Worm (Caenorhabditis elegans) whole organism, L4/young adult: ENCODE measurements around the gene nac-1.

Experiments used
- W03F9.2 ChIP-seq: fragments of 150-350 bp; optimal IDR thresholded peaks from 2 replicates; lab custom pipeline; 2014; ENCODE audit warnings: missing biosample characterization, missing genetic modification characterization
- dao-5 ChIP-seq: sonication (generic microtip); optimal IDR thresholded peaks from 2 replicates; lab custom pipeline; 2016; ENCODE audit warnings: missing genotype, missing genetic modification characterization, moderate library complexity, missing compliant biosample characterization
- him-1 ChIP-seq: sonication (generic microtip); optimal IDR thresholded peaks from 2 replicates; lab custom pipeline; 2016; ENCODE audit warnings: missing genotype, missing genetic modification reagents, missing genetic modification characterization, missing compliant biosample characterization

Gene nac-1

DNA sequence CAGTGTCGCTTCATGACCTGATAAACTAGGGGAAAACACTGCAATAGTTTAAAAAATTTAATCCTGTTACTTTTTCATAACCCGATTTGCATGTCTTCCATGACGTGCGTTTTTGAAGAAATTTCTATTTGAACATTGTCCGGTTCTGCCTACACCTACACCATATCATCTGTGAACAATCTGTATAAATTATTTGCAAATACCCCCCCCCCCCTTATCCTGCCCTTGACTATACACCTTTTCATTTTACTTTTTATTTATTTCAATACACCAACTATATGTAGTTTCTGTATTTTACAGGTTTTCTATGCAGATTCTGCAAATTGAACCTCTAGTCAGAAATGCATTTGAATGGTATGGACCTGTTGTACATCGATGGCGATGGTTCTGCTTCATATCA is 6.8 kb upstream of the nac-1 start, which contains the start of gene daf-6:
daf-6 (plus strand) TSS at position 301 of the 400 bp plus-strand sequence.
- no peak for TF ChIP-seq dao-5 (tag; lab: Kevin White, UChicago)
- TF ChIP-seq him-1 (tag; lab: Kevin White, UChicago), result no peak
- no peak for TF ChIP-seq W03F9.2 (tag; lab: Kevin White, UChicago)

DNA sequence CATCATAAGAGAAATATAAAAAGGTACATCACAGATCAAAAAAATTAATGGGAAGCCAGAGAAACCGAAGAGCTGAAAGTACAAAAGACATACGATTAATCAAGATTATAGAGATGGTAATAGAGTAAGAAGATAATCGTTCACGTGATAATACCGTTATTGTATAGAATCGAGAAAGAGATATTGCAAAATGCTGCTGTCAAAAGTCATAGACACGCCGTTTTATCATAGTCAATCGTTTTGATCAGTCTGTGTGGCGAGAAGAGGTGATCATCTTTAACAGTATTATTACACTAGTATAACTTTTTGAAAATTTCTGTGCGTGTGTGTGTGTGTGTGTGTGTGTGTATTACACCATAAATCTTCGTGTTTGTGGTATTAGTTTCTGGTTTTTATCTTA is 565 bp upstream of the nac-1 start:
- TF ChIP-seq W03F9.2 (tag; lab: Kevin White, UChicago), result no peak
- no peak for TF ChIP-seq him-1 (tag; lab: Kevin White, UChicago)
- no peak for TF ChIP-seq dao-5 (tag; lab: Kevin White, UChicago)

DNA sequence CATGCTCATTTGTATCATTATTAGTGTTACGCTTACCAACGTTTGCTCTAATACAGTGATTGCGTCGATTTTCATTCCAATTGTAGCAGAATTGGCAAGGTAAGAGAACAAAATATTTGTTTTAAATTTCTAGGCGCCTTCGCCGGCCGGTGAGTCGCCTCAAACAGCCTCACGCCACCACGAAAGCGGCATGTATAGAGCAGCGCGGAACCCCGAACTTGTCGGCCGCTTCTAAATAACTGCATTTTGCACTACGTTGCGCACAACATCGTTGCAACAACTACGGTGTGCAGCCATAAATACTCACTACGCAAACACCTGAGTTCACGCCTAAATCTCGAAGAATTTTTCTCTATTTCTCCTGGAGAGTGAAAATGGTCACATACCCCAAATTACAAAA is 2.2 kb downstream of the nac-1 start:
- TF ChIP-seq him-1 (tag; lab: Kevin White, UChicago) (no peak), dao-5 (tag; lab: Kevin White, UChicago) (no peak), W03F9.2 (tag; lab: Kevin White, UChicago) (no peak)

DNA sequence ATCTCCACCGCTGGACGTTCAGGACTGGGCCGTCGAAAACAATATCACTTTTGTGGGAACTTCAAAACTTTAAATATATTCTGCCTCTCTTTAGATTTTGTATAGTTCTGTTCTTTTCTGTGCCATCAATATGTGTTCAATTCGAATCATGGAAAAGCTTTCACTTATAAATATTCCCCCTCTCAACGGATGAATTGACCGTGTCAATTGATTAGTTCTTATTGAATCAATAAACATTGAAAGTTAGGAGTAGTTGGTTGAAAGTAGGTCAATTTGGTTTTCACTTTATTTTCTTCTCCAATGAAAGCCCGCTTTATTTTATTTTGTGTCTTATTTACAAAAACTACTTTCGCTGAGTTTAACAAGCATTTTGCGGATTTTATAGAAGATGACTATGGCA is 3.3 kb downstream of the nac-1 start, which contains the start of gene lips-8:
lips-8 (plus strand) TSS at position 301 of the 400 bp plus-strand sequence.
- TF ChIP-seq him-1 (tag; lab: Kevin White, UChicago) (no peak), W03F9.2 (tag; lab: Kevin White, UChicago) (no peak), dao-5 (tag; lab: Kevin White, UChicago) (no peak)

DNA sequence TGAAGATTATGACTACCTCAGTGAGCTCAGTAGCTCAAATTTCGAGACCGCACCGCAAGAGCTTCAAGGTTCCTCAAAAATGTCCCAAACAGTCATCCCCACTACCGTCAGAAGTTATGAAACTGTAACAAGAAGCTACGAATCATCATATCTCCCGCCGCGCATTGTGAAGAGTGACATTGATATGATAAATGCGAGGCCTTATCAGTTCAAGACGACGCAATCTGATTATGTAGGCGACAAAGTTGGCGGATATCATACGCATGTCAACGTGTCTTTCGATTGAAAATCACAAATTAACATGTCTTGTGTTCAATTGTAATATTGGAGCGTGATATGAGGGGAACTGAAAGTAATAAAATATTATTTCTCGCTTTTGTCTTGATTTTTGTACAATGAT is 5.5 kb downstream of the nac-1 start:
- no peak for TF ChIP-seq dao-5 (tag; lab: Kevin White, UChicago)

DNA sequence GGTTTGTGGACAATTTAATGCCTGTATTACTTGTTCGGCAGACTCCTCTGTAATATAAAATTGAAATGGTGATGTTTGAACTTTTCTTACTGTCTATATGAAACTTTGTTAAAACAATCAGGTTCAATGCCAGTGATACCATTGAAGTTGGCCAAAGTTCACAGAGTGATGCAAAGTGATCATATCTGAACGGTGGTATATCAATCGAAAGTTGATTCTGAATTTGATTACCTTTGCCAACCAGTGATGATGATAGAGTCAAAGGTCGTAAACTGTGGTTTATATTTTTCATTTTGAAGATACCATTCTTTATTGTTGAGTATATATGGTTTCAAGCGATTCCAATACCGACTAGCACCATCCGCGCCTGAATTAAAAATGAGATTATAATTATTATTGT is 8.5 kb downstream of the nac-1 start:
- TF ChIP-seq dao-5 (tag; lab: Kevin White, UChicago), result no peak
- no peak for TF ChIP-seq W03F9.2 (tag; lab: Kevin White, UChicago)
- no peak for TF ChIP-seq him-1 (tag; lab: Kevin White, UChicago)

DNA sequence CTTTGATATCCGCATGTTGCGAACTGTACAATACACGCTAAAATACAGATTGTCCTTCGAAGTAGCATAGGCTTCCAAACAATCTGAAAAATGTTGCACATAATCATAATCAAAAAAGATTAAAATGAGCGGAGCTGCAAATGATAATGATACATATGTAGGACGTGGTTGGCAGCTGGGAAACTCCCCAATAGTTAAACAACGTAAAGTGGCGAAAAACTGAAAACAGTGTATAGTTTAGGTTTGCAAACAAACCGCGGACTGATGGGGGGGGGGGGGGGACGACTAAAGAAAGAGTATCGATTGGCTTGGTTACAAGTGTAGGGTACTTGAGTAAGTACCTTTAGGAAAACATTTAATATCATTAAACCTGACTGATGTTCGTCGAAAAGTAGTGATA is 10.2 kb downstream of the nac-1 start, which contains the start of gene hex-5:
hex-5 (minus strand) TSS at position 101 of the 400 bp plus-strand sequence.
- TF ChIP-seq dao-5 (tag; lab: Kevin White, UChicago), result no peak
- no peak for TF ChIP-seq W03F9.2 (tag; lab: Kevin White, UChicago)
- no peak for TF ChIP-seq him-1 (tag; lab: Kevin White, UChicago)

DNA sequence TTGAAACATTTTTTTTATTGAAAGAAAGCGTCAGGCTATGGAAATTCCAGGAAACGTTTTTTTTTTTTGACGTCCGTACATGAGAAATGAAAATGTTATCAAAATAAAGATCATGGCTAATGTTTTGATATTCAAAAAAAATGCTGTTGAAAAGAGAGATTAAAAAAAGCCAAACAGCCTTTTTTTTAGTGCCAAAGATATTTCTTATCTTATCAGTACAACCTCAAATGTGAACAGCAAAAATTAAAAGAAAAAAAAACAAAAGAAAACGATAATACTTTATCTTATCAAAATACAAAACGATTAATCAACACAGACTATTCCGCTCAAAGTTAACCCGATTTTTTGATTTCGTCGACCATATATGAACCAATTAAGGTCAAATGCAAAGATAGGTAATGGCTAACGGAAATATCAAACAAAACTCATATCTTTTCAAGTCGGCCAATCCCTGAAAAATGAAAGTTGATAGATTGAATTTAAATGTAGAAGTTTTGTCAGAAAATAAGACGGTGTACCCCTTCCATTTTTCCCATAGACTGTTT is 12.4 kb downstream of the nac-1 start:
- TF ChIP-seq dao-5 (tag; lab: Kevin White, UChicago) (no peak), W03F9.2 (tag; lab: Kevin White, UChicago) (no peak), him-1 (tag; lab: Kevin White, UChicago) (no peak)

DNA sequence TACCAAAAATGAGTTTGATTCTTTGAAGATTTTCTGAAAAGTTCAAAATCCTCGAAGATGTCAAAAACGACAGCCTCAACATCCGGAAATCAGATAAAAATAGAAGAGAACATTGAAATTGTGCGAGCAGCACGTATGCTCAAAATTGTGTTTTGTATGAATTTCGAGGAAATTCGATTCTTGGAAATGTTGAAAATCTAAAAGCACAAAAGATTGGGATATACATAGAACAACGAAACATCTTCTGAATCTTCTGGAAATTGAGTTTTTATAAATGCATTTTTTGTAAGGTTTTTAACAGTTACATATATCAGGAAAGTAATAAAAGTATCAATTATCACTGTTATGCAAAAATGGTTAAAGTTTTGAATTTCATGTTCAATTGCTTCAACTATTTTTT is 15.7 kb downstream of the nac-1 start:
- TF ChIP-seq dao-5 (tag; lab: Kevin White, UChicago), result no peak
- TF ChIP-seq W03F9.2 (tag; lab: Kevin White, UChicago), result no peak
- TF ChIP-seq him-1 (tag; lab: Kevin White, UChicago), result no peak

DNA sequence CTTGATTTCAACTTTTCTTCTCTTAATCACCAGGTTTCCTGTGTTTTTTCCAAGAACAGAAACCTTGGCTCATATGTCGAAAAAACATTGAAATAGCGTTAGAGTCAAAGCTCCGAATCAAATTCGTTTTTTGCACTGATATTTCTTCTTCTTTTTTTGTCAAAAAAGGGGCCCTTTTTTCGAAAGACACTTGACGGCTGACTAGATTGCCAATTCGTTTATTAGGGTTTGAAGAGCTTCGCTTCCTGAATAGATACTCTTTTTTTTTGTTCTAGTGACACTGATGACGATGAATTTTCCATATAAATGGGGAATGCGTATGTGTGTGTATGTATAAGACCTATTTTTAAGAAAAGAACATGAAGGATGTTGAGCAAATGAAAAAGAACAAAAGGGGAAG is 21.8 kb downstream of the nac-1 start:
- TF ChIP-seq him-1 (tag; lab: Kevin White, UChicago), result no peak
- TF ChIP-seq W03F9.2 (tag; lab: Kevin White, UChicago), result no peak
- no peak for TF ChIP-seq dao-5 (tag; lab: Kevin White, UChicago)

DNA sequence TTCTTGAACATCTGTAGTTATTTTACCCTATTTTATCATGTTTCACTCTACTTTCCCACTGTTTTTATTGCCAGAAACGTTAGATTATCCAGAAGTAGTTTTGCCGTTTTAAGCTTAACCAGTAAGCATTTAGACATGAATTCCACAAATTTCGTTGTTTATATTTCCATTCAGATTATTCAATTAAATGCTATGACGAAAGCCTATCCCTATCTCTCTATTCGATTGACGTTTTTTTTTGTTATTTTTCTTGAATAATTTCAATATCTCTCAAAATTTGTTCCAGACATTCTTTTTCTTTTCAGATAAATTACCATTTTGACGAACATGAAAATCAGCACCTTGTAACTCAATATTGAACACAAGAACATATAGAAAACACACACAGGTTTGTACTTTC is 23.6 kb downstream of the nac-1 start, which contains the start of gene npr-40:
npr-40 (plus strand) TSS at position 301 of the 400 bp plus-strand sequence.
- TF ChIP-seq dao-5 (tag; lab: Kevin White, UChicago), result no peak
- no peak for TF ChIP-seq W03F9.2 (tag; lab: Kevin White, UChicago)
- TF ChIP-seq him-1 (tag; lab: Kevin White, UChicago), result no peak

DNA sequence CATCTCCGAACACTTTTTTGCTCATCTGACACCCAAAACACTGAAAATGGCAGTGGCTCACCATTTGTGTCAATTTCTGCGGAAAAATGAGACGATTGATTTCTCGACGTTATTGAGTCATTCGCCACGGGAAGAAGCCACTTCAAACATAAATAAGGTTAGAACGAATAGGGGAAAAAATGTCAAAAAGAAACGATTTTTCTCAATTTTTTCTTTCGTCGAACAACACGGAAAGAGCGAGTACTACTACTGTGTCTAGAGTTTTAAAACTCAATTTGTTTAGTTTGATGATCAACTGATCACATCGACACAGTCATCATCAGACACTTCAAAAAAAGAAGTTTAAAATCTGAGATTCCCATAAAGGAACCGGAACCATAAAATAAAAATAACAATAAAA is 25.9 kb downstream of the nac-1 start:
- TF ChIP-seq dao-5 (tag; lab: Kevin White, UChicago) (no peak), W03F9.2 (tag; lab: Kevin White, UChicago) (no peak), him-1 (tag; lab: Kevin White, UChicago) (no peak)

DNA sequence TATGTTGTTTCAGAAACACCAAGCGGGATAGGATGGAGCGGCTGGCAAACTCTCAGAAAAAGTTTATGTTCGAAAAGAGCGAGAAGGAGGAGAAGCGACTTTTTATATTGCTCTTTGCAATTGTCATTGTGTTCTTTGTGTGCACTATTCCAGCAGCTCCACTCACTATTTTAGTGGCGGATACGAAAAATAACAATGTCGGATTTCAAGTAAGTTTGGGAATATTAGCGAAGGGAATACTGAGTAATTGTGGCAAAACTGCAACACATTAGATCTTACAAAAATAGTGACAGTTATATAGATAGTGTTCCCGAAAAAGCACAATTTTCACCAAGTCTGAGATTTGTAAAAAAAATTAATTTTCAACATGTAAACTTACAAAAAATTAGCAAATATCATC is 27.8 kb downstream of the nac-1 start:
- TF ChIP-seq him-1 (tag; lab: Kevin White, UChicago), result no peak
- TF ChIP-seq W03F9.2 (tag; lab: Kevin White, UChicago), result no peak
- TF ChIP-seq dao-5 (tag; lab: Kevin White, UChicago), result no peak

DNA sequence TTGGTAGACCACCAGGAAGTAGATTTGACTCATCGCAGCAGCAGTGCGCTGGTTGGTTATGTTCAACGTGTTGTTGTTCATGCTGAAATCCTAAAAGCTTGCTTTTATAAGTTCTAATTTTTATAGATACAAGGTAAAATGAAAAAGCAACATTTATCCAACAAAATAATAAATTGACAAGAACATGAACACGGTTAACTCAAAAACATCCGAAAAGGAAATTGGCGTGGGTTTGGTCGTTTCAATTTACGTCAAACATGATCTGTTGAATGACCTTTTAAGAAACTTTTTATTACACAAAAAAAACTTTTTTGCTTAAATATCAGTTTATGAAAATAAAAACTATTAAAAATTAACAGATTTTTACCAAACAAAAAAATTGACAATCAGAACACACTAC is 33.9 kb downstream of the nac-1 start, which contains the start of gene ntr-2:
ntr-2 (minus strand) TSS at position 101 of the 400 bp plus-strand sequence.
- no peak for TF ChIP-seq dao-5 (tag; lab: Kevin White, UChicago)
- no peak for TF ChIP-seq W03F9.2 (tag; lab: Kevin White, UChicago)
- TF ChIP-seq him-1 (tag; lab: Kevin White, UChicago), result no peak
